Worm (Caenorhabditis elegans) whole organism, early embryonic: Measurements from ENCODE around the gene sur-5.
A peak's percentile ranks its signal among the peaks of the same experiment; 100 is the strongest.

ENCODE experiments used
- B0310.2 ChIP-seq: sonication (generic microtip); optimal IDR thresholded peaks from 2 replicates; lab custom pipeline; 2016; ENCODE audit warnings: mild to moderate bottlenecking, missing genetic modification characterization, missing compliant biosample characterization
- F13C5.2 ChIP-seq: sonication (generic microtip); optimal IDR thresholded peaks from 2 replicates; lab custom pipeline; 2017; ENCODE audit warnings: mild to moderate bottlenecking, missing genetic modification characterization, inconsistent platforms, missing compliant biosample characterization
- aly-1 ChIP-seq: sonication (generic microtip); optimal IDR thresholded peaks from 2 replicates; lab custom pipeline; 2016; ENCODE audit warnings: missing genetic modification characterization, missing compliant biosample characterization
- ama-1 ChIP-seq: fragments of 150-350 bp; optimal IDR thresholded peaks from 2 replicates; lab custom pipeline; 2014
- ceh-13 ChIP-seq: fragments of 200-800 bp; sonication (Bioruptor generic); optimal IDR thresholded peaks from 2 replicates; lab custom pipeline; 2018; ENCODE audit warnings: mild to moderate bottlenecking, missing genetic modification characterization, missing compliant biosample characterization
- ceh-36 ChIP-seq: sonication (generic microtip); optimal IDR thresholded peaks from 2 replicates; lab custom pipeline; 2016; ENCODE audit warnings: missing genetic modification characterization, inconsistent platforms, missing compliant biosample characterization
- ets-7 ChIP-seq: sonication (generic microtip); optimal IDR thresholded peaks from 2 replicates; lab custom pipeline; 2016; ENCODE audit warnings: missing genotype, missing genetic modification characterization, missing compliant biosample characterization
- flt-1 ChIP-seq: fragments of 200-800 bp; sonication (Bioruptor generic); IDR thresholded peaks from 2 replicates; pipeline ENCODE4 v1.3.6; 2022; ENCODE audit warnings: missing genetic modification characterization, missing compliant biosample characterization
- hmbx-1 ChIP-seq: sonication (generic microtip); optimal IDR thresholded peaks from 2 replicates; lab custom pipeline; 2016; ENCODE audit warnings: mild to moderate bottlenecking, missing genetic modification characterization, missing compliant biosample characterization
- hmg-4 ChIP-seq: fragments of 200-800 bp; sonication (Bioruptor generic); optimal IDR thresholded peaks from 2 replicates; lab custom pipeline; 2018; ENCODE audit warnings: mild to moderate bottlenecking, missing genetic modification characterization, missing compliant biosample characterization
- hnd-1 ChIP-seq: sonication (generic microtip); optimal IDR thresholded peaks from 2 replicates; lab custom pipeline; 2016; ENCODE audit warnings: missing genetic modification characterization, missing compliant biosample characterization
- pes-1 ChIP-seq: fragments of 200-800 bp; sonication (Bioruptor generic); IDR thresholded peaks from 2 replicates; pipeline ENCODE4 v1.3.6; 2022; ENCODE audit warnings: missing genetic modification reagents, missing genetic modification characterization, missing compliant biosample characterization
- scrt-1 ChIP-seq: fragments of 200-800 bp; sonication (Bioruptor generic); IDR thresholded peaks from 2 replicates; pipeline ENCODE4 v1.3.6; 2022; ENCODE audit warnings: missing genetic modification characterization, missing compliant biosample characterization
- sea-1 ChIP-seq: fragments of 200-800 bp; sonication (Bioruptor generic); conservative IDR thresholded peaks from 2 replicates; pipeline ENCODE4 v1.3.6; 2022; ENCODE audit warnings: missing genetic modification characterization, missing compliant biosample characterization
- tbx-11 ChIP-seq: fragments of 200-800 bp; sonication (Bioruptor generic); IDR thresholded peaks from 2 replicates; pipeline ENCODE4 v1.3.6; 2022; ENCODE audit warnings: missing genetic modification characterization, missing compliant biosample characterization
- tbx-37 ChIP-seq: fragments of 200-800 bp; sonication (Bioruptor generic); conservative IDR thresholded peaks from 2 replicates; pipeline ENCODE4 v1.3.6; 2022; ENCODE audit warnings: missing genetic modification reagents, missing genetic modification characterization, missing compliant biosample characterization
- tra-4 ChIP-seq: sonication (generic microtip); optimal IDR thresholded peaks from 2 replicates; lab custom pipeline; 2017; ENCODE audit warnings: missing genetic modification characterization, missing compliant biosample characterization

The sur-5 gene

ce11 chrX:7330685-7331196, 25.4 kb upstream of the sur-5 start, which contains the start of gene ttr-30:
Gene ttr-30, plus strand, starts transcription at chrX:7330949.
- no peak for TF ChIP-seq hmbx-1 (tag; lab: Kevin White, UChicago)
- TF ChIP-seq ets-7, result no peak
- no peak for TF ChIP-seq sea-1 (GFP tag; lab: Robert Waterston, UW)
- TF ChIP-seq ceh-36 (tag; lab: Kevin White, UChicago), result no peak
- no peak for TF ChIP-seq F13C5.2 (tag; lab: Kevin White, UChicago)
- no peak for TF ChIP-seq aly-1 (tag; lab: Kevin White, UChicago)
- no peak for TF ChIP-seq tra-4 (tag; lab: Kevin White, UChicago)

DNA sequence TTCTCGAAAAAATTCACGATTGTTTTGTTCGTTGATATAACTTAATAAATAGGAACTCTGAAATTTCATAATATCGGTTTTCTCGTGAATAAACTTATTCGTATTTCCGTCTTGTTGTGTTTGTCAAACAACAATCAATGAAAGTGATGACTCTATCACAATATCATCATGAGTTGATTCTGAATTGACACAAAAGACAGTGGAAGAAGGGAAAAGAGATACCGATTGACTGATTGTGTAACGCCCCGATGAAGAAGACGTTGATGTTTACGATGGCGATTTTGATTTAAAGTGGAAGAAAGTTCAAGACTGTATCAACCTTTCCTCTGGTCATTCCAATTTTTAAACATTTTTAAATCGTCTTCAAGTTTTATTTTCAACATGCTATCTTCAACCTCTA, 24.2 kb upstream of the sur-5 start, which contains the start of gene ttr-59:
Gene ttr-59 (plus strand): TSS at position 218 of the 400 bp plus-strand sequence.
- TF ChIP-seq ceh-13 (GFP tag; lab: Kevin White, UChicago) (no peak), tbx-37 (no peak), ets-7 (no peak), ceh-36 (tag; lab: Kevin White, UChicago) (no peak), ama-1 (lab: Kevin White, UChicago) (no peak), hnd-1 (tag; lab: Kevin White, UChicago) (no peak), tra-4 (tag; lab: Kevin White, UChicago) (no peak), F13C5.2 (tag; lab: Kevin White, UChicago) (no peak), tbx-11 (GFP tag; lab: Robert Waterston, UW) (no peak), hmbx-1 (tag; lab: Kevin White, UChicago) (no peak)

ce11 chrX:7328065-7328564, 22.7 kb upstream of the sur-5 start:
- TF ChIP-seq F13C5.2 (tag; lab: Kevin White, UChicago), result no peak
- TF ChIP-seq ama-1 (lab: Kevin White, UChicago), result no peak
- TF ChIP-seq ceh-13 (GFP tag; lab: Kevin White, UChicago), result no peak
- no peak for TF ChIP-seq pes-1 (GFP tag; lab: Robert Waterston, UW)
- TF ChIP-seq flt-1 (GFP tag; lab: Robert Waterston, UW), result no peak
- no peak for TF ChIP-seq ets-7
- TF ChIP-seq tbx-11 (GFP tag; lab: Robert Waterston, UW), result no peak
- TF ChIP-seq ceh-36 (tag; lab: Kevin White, UChicago), result no peak
- TF ChIP-seq sea-1 (GFP tag; lab: Robert Waterston, UW), result no peak
- TF ChIP-seq B0310.2 (tag; lab: Kevin White, UChicago), result no peak

- TF ChIP-seq B0310.2 (tag; lab: Kevin White, UChicago), result no peak
- no peak for TF ChIP-seq ama-1 (lab: Kevin White, UChicago)
- no peak for TF ChIP-seq scrt-1
- no peak for TF ChIP-seq sea-1 (GFP tag; lab: Robert Waterston, UW)
- no peak for TF ChIP-seq ceh-13 (GFP tag; lab: Kevin White, UChicago)
- no peak for TF ChIP-seq ceh-36 (tag; lab: Kevin White, UChicago)
- TF ChIP-seq tra-4 (tag; lab: Kevin White, UChicago), result no peak
- no peak for TF ChIP-seq pes-1 (GFP tag; lab: Robert Waterston, UW)
- TF ChIP-seq tbx-11 (GFP tag; lab: Robert Waterston, UW), result no peak
- no peak for TF ChIP-seq hnd-1 (tag; lab: Kevin White, UChicago)
- TF ChIP-seq tbx-37, result no peak
- no peak for TF ChIP-seq ets-7
- TF ChIP-seq hmbx-1 (tag; lab: Kevin White, UChicago), result no peak
- no peak for TF ChIP-seq aly-1 (tag; lab: Kevin White, UChicago)
- TF ChIP-seq flt-1 (GFP tag; lab: Robert Waterston, UW), result no peak
- no peak for TF ChIP-seq hmg-4 (GFP tag; lab: Kevin White, UChicago)
These were observed 21.7 kb upstream of the sur-5 start, which contains the start of gene sng-1 for ce11 chrX:7326967-7327651. Gene sng-1, plus strand, starts transcription at chrX:7327601.

DNA sequence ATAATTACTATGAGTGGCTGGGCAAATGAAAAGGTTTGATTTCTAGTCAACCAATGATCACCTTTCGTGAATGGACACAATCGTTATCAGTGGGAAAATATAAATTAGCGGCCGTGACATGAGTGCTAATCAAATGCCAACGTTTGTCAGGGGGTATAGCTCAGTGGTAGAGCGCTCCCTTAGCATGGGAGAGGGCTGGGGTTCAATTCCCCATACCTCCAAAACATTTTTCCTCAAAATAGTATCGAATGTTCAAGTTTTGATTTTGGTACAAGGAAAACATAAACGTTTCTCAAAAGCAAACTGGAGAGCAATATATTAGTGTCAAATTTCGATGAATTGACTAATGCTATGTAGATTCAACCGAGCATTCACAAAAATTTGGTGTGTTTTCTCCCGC, 18.2 kb upstream of the sur-5 start:
- 0 out of 2 replicates have a peak, but pooled peaks have one; percentile 32 for TF ChIP-seq tbx-11 (GFP tag; lab: Robert Waterston, UW)
- TF ChIP-seq flt-1 (GFP tag; lab: Robert Waterston, UW), result 0 out of 2 replicates have a peak, but pooled peaks have one; percentile 11
- TF ChIP-seq F13C5.2 (tag; lab: Kevin White, UChicago), result no peak

DNA sequence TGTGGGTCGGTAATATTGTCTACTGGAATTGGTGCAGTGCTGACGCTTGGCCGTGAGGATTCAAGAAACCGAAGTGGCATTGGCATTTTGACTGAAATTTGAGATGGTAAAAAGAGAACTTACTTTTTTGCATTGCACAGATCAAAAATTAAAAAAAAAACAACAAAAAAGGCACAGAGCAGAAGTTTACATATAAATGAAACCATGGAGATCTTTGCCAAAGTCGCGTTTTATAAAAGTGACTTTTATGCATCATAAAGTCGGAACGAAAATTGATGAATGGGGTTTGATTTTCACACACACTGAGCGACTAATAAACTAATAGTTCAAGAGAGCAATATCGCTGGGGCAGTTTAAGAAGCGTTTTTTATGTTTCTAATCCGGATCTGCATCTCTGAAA, 17.0 kb upstream of the sur-5 start, which contains the start of gene T08A9.13:
Gene T08A9.13 (minus strand): TSS at position 101 of the 400 bp plus-strand sequence.
- TF ChIP-seq flt-1 (GFP tag; lab: Robert Waterston, UW), result no peak
- no peak for TF ChIP-seq pes-1 (GFP tag; lab: Robert Waterston, UW)
- no peak for TF ChIP-seq B0310.2 (tag; lab: Kevin White, UChicago)
- no peak for TF ChIP-seq hnd-1 (tag; lab: Kevin White, UChicago)
- no peak for TF ChIP-seq sea-1 (GFP tag; lab: Robert Waterston, UW)

ce11 chrX:7320115-7320711, 14.8 kb upstream of the sur-5 start, which contains the start of gene spp-5:
Gene spp-5, minus strand, starts transcription at chrX:7320354.
- TF ChIP-seq hmbx-1 (tag; lab: Kevin White, UChicago) (no peak), tbx-37 (no peak), hnd-1 (tag; lab: Kevin White, UChicago) (no peak), F13C5.2 (tag; lab: Kevin White, UChicago) (no peak), B0310.2 (tag; lab: Kevin White, UChicago) (no peak), sea-1 (GFP tag; lab: Robert Waterston, UW) (no peak), ceh-13 (GFP tag; lab: Kevin White, UChicago) (no peak), hmg-4 (GFP tag; lab: Kevin White, UChicago) (no peak), tbx-11 (GFP tag; lab: Robert Waterston, UW) (no peak), tra-4 (tag; lab: Kevin White, UChicago) (no peak), ets-7 (no peak), pes-1 (GFP tag; lab: Robert Waterston, UW) (no peak), scrt-1 (no peak), ceh-36 (tag; lab: Kevin White, UChicago) (no peak), aly-1 (tag; lab: Kevin White, UChicago) (no peak), ama-1 (lab: Kevin White, UChicago) (no peak)
